Fruit fly (Drosophila melanogaster): ENCODE results near the gene PolI.

The PolI gene

DNA sequence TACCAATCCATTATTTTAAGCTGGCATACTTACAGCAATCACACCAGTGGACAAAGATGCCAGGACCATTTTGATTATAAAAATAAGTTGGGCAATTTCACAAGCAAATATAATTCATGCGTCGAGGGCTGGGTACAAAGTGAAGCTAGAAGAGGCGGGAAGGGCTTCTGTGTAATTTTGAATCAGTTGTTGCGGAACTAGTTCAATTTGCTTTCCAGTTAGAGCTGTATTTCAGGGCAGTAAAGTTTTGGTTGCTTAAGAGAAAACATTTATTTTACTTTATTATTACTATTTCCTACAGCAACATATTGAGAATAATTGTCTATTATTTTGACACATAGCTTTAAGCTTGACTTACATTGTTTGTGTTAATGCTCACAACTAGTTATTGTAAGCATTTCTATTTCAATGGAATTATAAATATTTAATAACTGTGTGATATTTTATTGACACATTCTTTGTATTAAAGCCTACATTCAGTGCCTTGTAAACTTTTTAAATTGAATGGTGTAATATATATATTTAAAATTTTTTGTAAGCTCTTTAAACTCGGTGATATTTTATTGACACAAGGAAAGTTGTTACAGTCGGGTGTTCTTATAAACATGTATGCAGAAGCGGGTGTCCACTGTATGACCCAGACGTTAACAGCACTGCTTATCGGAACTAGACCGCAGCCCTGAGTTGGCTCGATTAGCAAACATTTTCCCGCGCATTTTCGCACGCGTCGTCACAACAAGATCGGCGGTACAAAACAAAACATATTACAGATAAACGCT is 31.2 kb downstream of the PolI start, which contains the start of the genes RPA1 and Mcm2 (continued):
- TF ChIP-seq GATAe (GFP tag; conservative IDR thresholded peaks at IDR 0.05) (peak; percentile 33), CG8089 (GFP tag; optimal IDR thresholded peaks at IDR 0.05) (no peak), pfk (GFP tag; optimal IDR thresholded peaks at IDR 0.05) (no peak), lmd (GFP tag; IDR thresholded peaks at IDR 0.05) (peak; percentile 82), MBD-R2 (GFP tag; IDR thresholded peaks at IDR 0.05) (peak; percentile 78), gsb-n (tag; optimal IDR thresholded peaks at IDR 0.05) (peak; percentile 33), CG17186 (GFP tag; optimal IDR thresholded peaks at IDR 0.05) (peak; percentile 10), CG10462 (GFP tag; optimal IDR thresholded peaks at IDR 0.05) (peak; percentile 61), CG16863 (GFP tag; optimal IDR thresholded peaks at IDR 0.05) (peak; percentile 23), Meics (GFP tag; optimal IDR thresholded peaks at IDR 0.05) (peak; percentile 74), CG10543 (GFP tag; optimal IDR thresholded peaks at IDR 0.05) (peak; percentile 89), Sin3A (optimal IDR thresholded peaks at IDR 0.05) (no peak), CG13287 (GFP tag; IDR thresholded peaks at IDR 0.05; ENCODE audit: partially characterized antibody) (peak; percentile 21; the same call in 1 of the 2 replicates), gfzf (GFP tag; optimal IDR thresholded peaks at IDR 0.05) (no peak), sna (GFP tag; IDR thresholded peaks at IDR 0.05; ENCODE audit: partially characterized antibody) (no peak), CG15696 (tag; optimal IDR thresholded peaks at IDR 0.05) (peak; percentile 72), CG1602 (GFP tag; optimal IDR thresholded peaks at IDR 0.05) (peak; percentile 78), tgo (GFP tag; IDR thresholded peaks at IDR 0.05) (peak; percentile 83), vvl (GFP tag; IDR thresholded peaks at IDR 0.05) (peak; percentile 78), Poxn (GFP tag; IDR thresholded peaks at IDR 0.05) (peak; percentile 54; the same call in 1 of the 2 replicates), tll (GFP tag; optimal IDR thresholded peaks at IDR 0.05) (no peak), CG8924 (tag; optimal IDR thresholded peaks at IDR 0.05) (peak; percentile 81), CG17802 (tag; optimal IDR thresholded peaks at IDR 0.05) (peak; percentile 15), ash1 (GFP tag; optimal IDR thresholded peaks at IDR 0.05) (no peak), CG3407 (GFP tag; optimal IDR thresholded peaks at IDR 0.05) (peak; percentile 38), CG13296 (GFP tag; optimal IDR thresholded peaks at IDR 0.05) (peak; percentile 69), CG11398 (GFP tag; optimal IDR thresholded peaks at IDR 0.05) (no peak), CG15073 (GFP tag; optimal IDR thresholded peaks at IDR 0.05) (peak; percentile 18), gro (GFP tag; optimal IDR thresholded peaks at IDR 0.05) (no peak), fd3F (GFP tag; optimal IDR thresholded peaks at IDR 0.05) (peak; percentile 74), Ravus (GFP tag; IDR thresholded peaks at IDR 0.05) (no peak), CG6254 (GFP tag; optimal IDR thresholded peaks at IDR 0.05) (no peak), jumu (GFP tag; optimal IDR thresholded peaks at IDR 0.05) (peak; percentile 28), ham (GFP tag; IDR thresholded peaks at IDR 0.05) (no peak), CG30020 (tag; optimal IDR thresholded peaks at IDR 0.05) (peak; percentile 70), CG10267 (tag; optimal IDR thresholded peaks at IDR 0.05) (peak; percentile 86), zen (tag; optimal IDR thresholded peaks at IDR 0.05) (peak; percentile 38), zfh1 (GFP tag; IDR thresholded peaks at IDR 0.05) (peak; percentile 82), Eip74EF (GFP tag; optimal IDR thresholded peaks at IDR 0.05) (no peak), ssp (GFP tag; IDR thresholded peaks at IDR 0.05) (peak; percentile 71), hth (optimal IDR thresholded peaks at IDR 0.05) (no peak), Opbp (GFP tag; IDR thresholded peaks at IDR 0.05; ENCODE audit: partially characterized antibody) (peak; percentile 10; the same call in 1 of the 3 replicates), CG1233 (GFP tag; optimal IDR thresholded peaks at IDR 0.05) (peak; percentile 73), mirr (GFP tag; optimal IDR thresholded peaks at IDR 0.05) (no peak), Hsf (GFP tag; optimal IDR thresholded peaks at IDR 0.05) (peak; percentile 74), Hr39 (optimal IDR thresholded peaks at IDR 0.05) (no peak), NFAT (GFP tag; IDR thresholded peaks at IDR 0.05) (peak; percentile 93), kni (GFP tag; optimal IDR thresholded peaks at IDR 0.05) (peak; percentile 76), Dek (tag; optimal IDR thresholded peaks at IDR 0.05) (peak; percentile 78)
